Worm (Caenorhabditis elegans) whole organism, young adult: ENCODE data around the gene R155.5.

Source experiments
- B0019.2 ChIP-seq: fragments of 200-800 bp; sonication (Bioruptor generic); conservative IDR thresholded peaks from 2 replicates; pipeline ENCODE4 v1.3.6; 2022; ENCODE audit warnings: missing genetic modification reagents, missing genetic modification characterization, missing compliant biosample characterization
- B0336.3 ChIP-seq: fragments of 200-800 bp; sonication (Bioruptor generic); IDR thresholded peaks from 2 replicates; pipeline ENCODE4 v1.3.6; 2022; ENCODE audit warnings: missing genetic modification characterization, missing compliant biosample characterization
- F37B4.10 ChIP-seq: fragments of 200-800 bp; sonication (Bioruptor generic); IDR thresholded peaks from 2 replicates; pipeline ENCODE4 v1.3.6; 2022; ENCODE audit warnings: missing genetic modification characterization, missing compliant biosample characterization
- F52B5.7 ChIP-seq: sonication (generic microtip); optimal IDR thresholded peaks from 2 replicates; lab custom pipeline; 2016; ENCODE audit warnings: mild to moderate bottlenecking, missing genetic modification characterization, missing compliant biosample characterization
- F55B11.4 ChIP-seq: sonication (generic microtip); optimal IDR thresholded peaks from 2 replicates; lab custom pipeline; 2016; ENCODE audit warnings: missing compliant biosample characterization, missing genetic modification characterization, borderline replicate concordance; ENCODE audit not compliant: insufficient read depth
- K12H6.12 ChIP-seq: fragments of 200-800 bp; sonication (Bioruptor generic); optimal IDR thresholded peaks from 2 replicates; lab custom pipeline; 2018; ENCODE audit warnings: mild to moderate bottlenecking, missing genetic modification characterization, missing compliant biosample characterization
- T26A5.8 ChIP-seq: sonication (generic microtip); optimal IDR thresholded peaks from 2 replicates; lab custom pipeline; 2016; ENCODE audit warnings: missing genetic modification characterization, missing compliant biosample characterization
- Y56A3A.18 ChIP-seq: fragments of 200-800 bp; sonication (Bioruptor generic); IDR thresholded peaks from 2 replicates; pipeline ENCODE4 v1.3.6; 2022; ENCODE audit warnings: missing genetic modification reagents, missing genetic modification characterization, missing compliant biosample characterization
- Y67H2A.10 ChIP-seq: fragments of 200-800 bp; sonication (Bioruptor generic); conservative IDR thresholded peaks from 2 replicates; pipeline ENCODE4 v1.3.6; 2022; ENCODE audit warnings: missing genetic modification reagents, missing genetic modification characterization, missing compliant biosample characterization
- Y95B8A.8 ChIP-seq: fragments of 200-800 bp; sonication (Bioruptor generic); IDR thresholded peaks from 2 replicates; pipeline ENCODE4 v1.3.6; 2022; ENCODE audit warnings: missing genetic modification reagents, missing genetic modification characterization, missing compliant biosample characterization
- ZK185.1 ChIP-seq: sonication (generic microtip); optimal IDR thresholded peaks from 2 replicates; lab custom pipeline; 2016; ENCODE audit warnings: mild to moderate bottlenecking, missing genetic modification characterization, missing compliant biosample characterization; ENCODE audit not compliant: poor library complexity, severe bottlenecking
- akir-1 ChIP-seq: fragments of 200-800 bp; sonication (Bioruptor generic); optimal IDR thresholded peaks from 2 replicates; lab custom pipeline; 2018; ENCODE audit warnings: mild to moderate bottlenecking, missing genetic modification characterization, moderate library complexity, missing compliant biosample characterization
- attf-3 ChIP-seq: fragments of 200-800 bp; sonication (Bioruptor generic); conservative IDR thresholded peaks from 2 replicates; pipeline ENCODE4 v1.3.6; 2022; ENCODE audit warnings: missing genetic modification reagents, missing genetic modification characterization, missing compliant biosample characterization
- attf-6 ChIP-seq: fragments of 200-800 bp; sonication (Bioruptor generic); IDR thresholded peaks from 2 replicates; pipeline ENCODE4 v1.3.6; 2022; ENCODE audit warnings: missing genetic modification reagents, missing genetic modification characterization, missing compliant biosample characterization
- bed-1 ChIP-seq: fragments of 200-800 bp; sonication (Bioruptor generic); IDR thresholded peaks from 2 replicates; pipeline ENCODE4 v1.3.6; 2022; ENCODE audit warnings: missing genetic modification reagents, missing genetic modification characterization, missing compliant biosample characterization
- ceh-100 ChIP-seq: fragments of 200-800 bp; sonication (Bioruptor generic); IDR thresholded peaks from 2 replicates; pipeline ENCODE4 v1.3.6; 2022; ENCODE audit warnings: missing genetic modification reagents, missing genetic modification characterization, missing compliant biosample characterization
- ceh-40 ChIP-seq: fragments of 200-800 bp; sonication (Bioruptor generic); IDR thresholded peaks from 2 replicates; pipeline ENCODE4 v1.3.6; 2022; ENCODE audit warnings: missing genetic modification characterization, missing compliant biosample characterization
- ceh-58 ChIP-seq: fragments of 200-800 bp; sonication (Bioruptor generic); IDR thresholded peaks from 2 replicates; pipeline ENCODE4 v1.3.6; 2022; ENCODE audit warnings: missing genetic modification characterization, missing compliant biosample characterization
- ceh-79 ChIP-seq: sonication (generic microtip); optimal IDR thresholded peaks from 2 replicates; lab custom pipeline; 2017; ENCODE audit warnings: mild to moderate bottlenecking, missing genetic modification characterization, missing compliant biosample characterization
- chd-7 ChIP-seq: sonication (generic microtip); optimal IDR thresholded peaks from 2 replicates; lab custom pipeline; 2016; ENCODE audit warnings: mild to moderate bottlenecking, missing genetic modification characterization, moderate library complexity, missing compliant biosample characterization
- die-1 ChIP-seq: sonication (generic microtip); optimal IDR thresholded peaks from 2 replicates; lab custom pipeline; 2016; ENCODE audit warnings: missing genotype, mild to moderate bottlenecking, missing genetic modification characterization, missing compliant biosample characterization
- dox-1 ChIP-seq: fragments of 200-800 bp; sonication (Bioruptor generic); IDR thresholded peaks from 2 replicates; pipeline ENCODE4 v1.3.6; 2022; ENCODE audit warnings: missing genetic modification reagents, missing genetic modification characterization, missing compliant biosample characterization
- dpff-1 ChIP-seq: sonication (generic microtip); optimal IDR thresholded peaks from 2 replicates; lab custom pipeline; 2017; ENCODE audit warnings: mild to moderate bottlenecking, missing genetic modification characterization, missing compliant biosample characterization
- dpl-1 ChIP-seq: fragments of 150-350 bp; optimal IDR thresholded peaks from 2 replicates; lab custom pipeline; 2014; ENCODE audit warnings: missing biosample characterization, missing genetic modification reagents, missing genetic modification characterization
- gei-17 ChIP-seq: fragments of 200-800 bp; sonication (Bioruptor generic); optimal IDR thresholded peaks from 2 replicates; lab custom pipeline; 2018; ENCODE audit warnings: mild to moderate bottlenecking, missing genetic modification characterization, missing compliant biosample characterization
- him-1 ChIP-seq: sonication (generic microtip); optimal IDR thresholded peaks from 2 replicates; lab custom pipeline; 2016; ENCODE audit warnings: missing genotype, missing genetic modification reagents, missing genetic modification characterization, missing compliant biosample characterization
- hmg-1.2 ChIP-seq: fragments of 200-800 bp; sonication (Bioruptor generic); IDR thresholded peaks from 2 replicates; pipeline ENCODE4 v1.3.6; 2022; ENCODE audit warnings: missing genetic modification reagents, missing genetic modification characterization, missing compliant biosample characterization
- hsf-1 ChIP-seq: fragments of 200-800 bp; sonication (Bioruptor generic); IDR thresholded peaks from 2 replicates; pipeline ENCODE4 v1.3.6; 2022; ENCODE audit warnings: missing genetic modification reagents, missing genetic modification characterization, missing compliant biosample characterization
- lin-40 ChIP-seq: sonication (generic microtip); optimal IDR thresholded peaks from 2 replicates; lab custom pipeline; 2016; ENCODE audit warnings: missing genetic modification characterization, mild to moderate bottlenecking, missing compliant biosample characterization, missing genotype, missing genetic modification reagents
- lsl-1 ChIP-seq: fragments of 200-800 bp; sonication (Bioruptor generic); optimal IDR thresholded peaks from 2 replicates; lab custom pipeline; 2018; ENCODE audit warnings: mild to moderate bottlenecking, missing genetic modification characterization, moderate library complexity, missing compliant biosample characterization
- lsy-27 ChIP-seq: sonication (generic microtip); optimal IDR thresholded peaks from 2 replicates; lab custom pipeline; 2017; ENCODE audit warnings: missing genetic modification characterization, mild to moderate bottlenecking, missing compliant biosample characterization, antibody characterized with exemption, missing genotype, borderline replicate concordance; ENCODE audit not compliant: insufficient read depth
- madf-3 ChIP-seq: fragments of 200-800 bp; sonication (Bioruptor generic); IDR thresholded peaks from 2 replicates; pipeline ENCODE4 v1.3.6; 2022; ENCODE audit warnings: missing genetic modification reagents, missing genetic modification characterization, missing compliant biosample characterization
- madf-6 ChIP-seq: fragments of 200-800 bp; sonication (Bioruptor generic); IDR thresholded peaks from 2 replicates; pipeline ENCODE4 v1.3.6; 2022; ENCODE audit warnings: missing genetic modification reagents, missing genetic modification characterization, missing compliant biosample characterization
- madf-8 ChIP-seq: fragments of 200-800 bp; sonication (Bioruptor generic); conservative IDR thresholded peaks from 2 replicates; pipeline ENCODE4 v1.3.6; 2022; ENCODE audit warnings: missing genetic modification reagents, missing genetic modification characterization, missing compliant biosample characterization
- rcor-1 ChIP-seq: fragments of 200-800 bp; sonication (Bioruptor generic); IDR thresholded peaks from 2 replicates; pipeline ENCODE4 v1.3.6; 2022; ENCODE audit warnings: missing genetic modification reagents, missing genetic modification characterization, missing compliant biosample characterization
- sdz-38 ChIP-seq: sonication (generic microtip); optimal IDR thresholded peaks from 2 replicates; lab custom pipeline; 2016; ENCODE audit warnings: missing genotype, missing genetic modification characterization, missing compliant biosample characterization
- sea-2 ChIP-seq: fragments of 200-800 bp; sonication (Bioruptor generic); IDR thresholded peaks from 2 replicates; pipeline ENCODE4 v1.3.6; 2022; ENCODE audit warnings: missing genetic modification characterization, missing compliant biosample characterization
- snpc-1.3 ChIP-seq: sonication (generic microtip); optimal IDR thresholded peaks from 2 replicates; lab custom pipeline; 2017; ENCODE audit warnings: missing genetic modification characterization, mild to moderate bottlenecking, missing compliant biosample characterization, antibody characterized with exemption, moderate library complexity, missing genotype, missing genetic modification reagents; ENCODE audit not compliant: insufficient read depth
- snpc-3.4 ChIP-seq: sonication (generic microtip); optimal IDR thresholded peaks from 2 replicates; lab custom pipeline; 2017; ENCODE audit warnings: missing genetic modification characterization, mild to moderate bottlenecking, missing compliant biosample characterization, antibody characterized with exemption, moderate library complexity, missing genotype, missing genetic modification reagents
- somi-1 ChIP-seq: fragments of 200-800 bp; sonication (Bioruptor generic); optimal IDR thresholded peaks from 2 replicates; lab custom pipeline; 2018; ENCODE audit warnings: mild to moderate bottlenecking, missing genetic modification characterization, missing compliant biosample characterization
- sptf-2 ChIP-seq: fragments of 200-800 bp; sonication (Bioruptor generic); optimal IDR thresholded peaks from 2 replicates; lab custom pipeline; 2018; ENCODE audit warnings: mild to moderate bottlenecking, missing genetic modification characterization, missing compliant biosample characterization
- tbx-9 ChIP-seq: sonication (generic microtip); optimal IDR thresholded peaks from 2 replicates; lab custom pipeline; 2016; ENCODE audit warnings: borderline replicate concordance, missing genetic modification characterization, inconsistent platforms, missing compliant biosample characterization
- tlf-1 ChIP-seq: fragments of 200-800 bp; sonication (Bioruptor generic); optimal IDR thresholded peaks from 2 replicates; lab custom pipeline; 2018; ENCODE audit warnings: mild to moderate bottlenecking, missing genetic modification characterization, missing compliant biosample characterization
- unc-130 ChIP-seq: sonication (generic microtip); optimal IDR thresholded peaks from 2 replicates; lab custom pipeline; 2016; ENCODE audit warnings: missing genetic modification reagents, missing genetic modification characterization, missing compliant biosample characterization
- unc-62 ChIP-seq: fragments of 150-350 bp; optimal IDR thresholded peaks from 2 replicates; lab custom pipeline; 2014; ENCODE audit warnings: missing biosample characterization, missing genetic modification reagents, missing genetic modification characterization
- zfh-2 ChIP-seq: fragments of 200-800 bp; sonication (Bioruptor generic); conservative IDR thresholded peaks from 2 replicates; pipeline ENCODE4 v1.3.6; 2022; ENCODE audit warnings: missing genetic modification reagents, missing genetic modification characterization, missing compliant biosample characterization
- ztf-18 ChIP-seq: sonication (generic microtip); optimal IDR thresholded peaks from 2 replicates; lab custom pipeline; 2016; ENCODE audit warnings: missing genotype, mild to moderate bottlenecking, missing genetic modification characterization, missing compliant biosample characterization
- ztf-3 ChIP-seq: fragments of 200-800 bp; sonication (Bioruptor generic); optimal IDR thresholded peaks from 2 replicates; lab custom pipeline; 2018; ENCODE audit warnings: mild to moderate bottlenecking, missing genetic modification characterization, missing compliant biosample characterization
- ztf-6 ChIP-seq: fragments of 200-800 bp; sonication (Bioruptor generic); IDR thresholded peaks from 2 replicates; pipeline ENCODE4 v1.3.6; 2022; ENCODE audit warnings: missing genetic modification reagents, missing genetic modification characterization, missing compliant biosample characterization

Gene R155.5

ce11 chrIII:1925048-1925537 is 45.2 kb downstream of the R155.5 start (continued):
- TF ChIP-seq T26A5.8: no peak
- TF ChIP-seq attf-6 (GFP tag; lab: Robert Waterston, UW): no peak
- TF ChIP-seq gei-17: peak; percentile 84
- no peak for TF ChIP-seq B0019.2 (GFP tag; lab: Robert Waterston, UW)
- TF ChIP-seq ceh-40 (GFP tag; lab: Robert Waterston, UW): no peak
- TF ChIP-seq lin-40: peak; percentile 98
- TF ChIP-seq zfh-2: peak; percentile 97
- no peak for TF ChIP-seq sptf-2 (GFP tag; lab: Kevin White, UChicago)
- TF ChIP-seq chd-7 (tag; lab: Kevin White, UChicago): peak; percentile 98
- TF ChIP-seq snpc-1.3 (tag; lab: Kevin White, UChicago): no peak
- no peak for TF ChIP-seq hsf-1
- peak; percentile 61 for TF ChIP-seq ztf-18 (tag; lab: Kevin White, UChicago)
- no peak for TF ChIP-seq tbx-9 (tag; lab: Kevin White, UChicago)
- TF ChIP-seq ceh-100 (GFP tag; lab: Robert Waterston, UW): no peak
- peak; percentile 68 for TF ChIP-seq ZK185.1 (tag; lab: Kevin White, UChicago)
- TF ChIP-seq akir-1 (GFP tag; lab: Kevin White, UChicago): no peak
- TF ChIP-seq sdz-38: no peak
- no peak for TF ChIP-seq lsl-1
- TF ChIP-seq somi-1 (GFP tag; lab: Kevin White, UChicago): peak; percentile 99
- TF ChIP-seq snpc-3.4 (tag; lab: Kevin White, UChicago): no peak
- TF ChIP-seq unc-62 (GFP tag; lab: Kevin White, UChicago): peak; percentile 45
- no peak for TF ChIP-seq dpff-1 (tag; lab: Kevin White, UChicago)
- TF ChIP-seq F52B5.7: peak; percentile 37
- no peak for TF ChIP-seq madf-3 (GFP tag; lab: Robert Waterston, UW)
- peak; percentile 79 for TF ChIP-seq die-1
- no peak for TF ChIP-seq lsy-27
- TF ChIP-seq madf-6: no peak
- TF ChIP-seq dox-1: peak; percentile 86
- TF ChIP-seq attf-3 (GFP tag; lab: Robert Waterston, UW): no peak
- TF ChIP-seq unc-130 (GFP tag; lab: Kevin White, UChicago): no peak
- TF ChIP-seq bed-1: no peak
- TF ChIP-seq rcor-1 (GFP tag; lab: Robert Waterston, UW): peak; percentile 28; the same call in 1 of the 2 replicates
- TF ChIP-seq sea-2 (GFP tag; lab: Robert Waterston, UW): 0 out of 2 replicates have a peak, but pooled peaks have one; percentile 29
- TF ChIP-seq Y95B8A.8 (GFP tag; lab: Robert Waterston, UW): no peak
- TF ChIP-seq ztf-6 (GFP tag; lab: Robert Waterston, UW): no peak
- TF ChIP-seq B0336.3 (GFP tag; lab: Robert Waterston, UW): peak; percentile 96
- TF ChIP-seq ceh-58 (GFP tag; lab: Robert Waterston, UW): no peak
- TF ChIP-seq Y67H2A.10 (GFP tag; lab: Robert Waterston, UW): no peak
- no peak for TF ChIP-seq him-1 (tag; lab: Kevin White, UChicago)
- peak; percentile 91 for TF ChIP-seq tlf-1 (GFP tag; lab: Kevin White, UChicago)
- no peak for TF ChIP-seq dpl-1 (GFP tag; lab: Kevin White, UChicago)
- TF ChIP-seq F37B4.10 (GFP tag; lab: Robert Waterston, UW): 0 out of 2 replicates have a peak, but pooled peaks have one; percentile 76
- TF ChIP-seq Y56A3A.18 (GFP tag; lab: Robert Waterston, UW): no peak
- TF ChIP-seq F55B11.4 (tag; lab: Kevin White, UChicago): no peak
- no peak for TF ChIP-seq madf-8 (GFP tag; lab: Robert Waterston, UW)
- TF ChIP-seq ceh-79 (tag; lab: Kevin White, UChicago): no peak
- peak; percentile 79 for TF ChIP-seq hmg-1.2 (GFP tag; lab: Robert Waterston, UW)
- peak; percentile 94 for TF ChIP-seq ztf-3 (GFP tag; lab: Kevin White, UChicago)
- TF ChIP-seq K12H6.12 (tag; lab: Kevin White, UChicago): peak; percentile 93
